Worm (Caenorhabditis elegans): ENCODE results near the gene cdc-50.B.
"Not testable (repeated sequence)": the region's sequence is repeated elsewhere in the genome, so short reads cannot be mapped to it uniquely, and the experiment has no call there.

Gene cdc-50.B

ce11 chrIV:8784855-8785327 lies 20.2 kb downstream of the cdc-50.B start, which contains the start of gene C33D9.13:
C33D9.13 (minus strand) TSS chrIV:8785277.
- no peak for TF ChIP-seq ztf-23 (GFP tag; IDR thresholded peaks at IDR 0.05)

- no peak for TF ChIP-seq cog-1 (tag; optimal IDR thresholded peaks at IDR 0.05)
- TF ChIP-seq flt-1 (GFP tag; IDR thresholded peaks at IDR 0.05): no peak
- TF ChIP-seq tab-1 (GFP tag; IDR thresholded peaks at IDR 0.05): no peak
- TF ChIP-seq ref-1 (GFP tag; conservative IDR thresholded peaks at IDR 0.05): no peak
- TF ChIP-seq ztf-23 (GFP tag; IDR thresholded peaks at IDR 0.05): no peak
- no peak for TF ChIP-seq med-1 (GFP tag; optimal IDR thresholded peaks at IDR 0.05; ENCODE audit: insufficient read depth)
- TF ChIP-seq T22C8.4 (GFP tag; IDR thresholded peaks at IDR 0.05): no peak
- TF ChIP-seq klf-2 (GFP tag; conservative IDR thresholded peaks at IDR 0.05): no peak
- no peak for TF ChIP-seq ztf-29 (GFP tag; IDR thresholded peaks at IDR 0.05)
Observed at ce11 chrIV:8786654-8787053, 22.0 kb downstream of the cdc-50.B start, which contains the start of gene C33D9.8. C33D9.8 (minus strand) TSS chrIV:8786752.

- TF ChIP-seq T22C8.4 (GFP tag; IDR thresholded peaks at IDR 0.05); klf-2 (GFP tag; conservative IDR thresholded peaks at IDR 0.05); ztf-23 (GFP tag; IDR thresholded peaks at IDR 0.05): not testable (repeated sequence)
Observed at ce11 chrIV:8788048-8788447, 23.4 kb downstream of the cdc-50.B start, which contains the start of gene C33D9.10. C33D9.10 (minus strand) TSS chrIV:8788148.

ce11 chrIV:8790144-8790543 lies 25.5 kb downstream of the cdc-50.B start, which contains the start of gene sru-35:
sru-35 (minus strand) TSS chrIV:8790244.
- TF ChIP-seq ztf-29 (GFP tag; IDR thresholded peaks at IDR 0.05) (no peak), ztf-23 (GFP tag; IDR thresholded peaks at IDR 0.05) (no peak), T22C8.4 (GFP tag; IDR thresholded peaks at IDR 0.05) (no peak), cog-1 (tag; optimal IDR thresholded peaks at IDR 0.05) (no peak), klf-2 (GFP tag; conservative IDR thresholded peaks at IDR 0.05) (no peak), ref-1 (GFP tag; conservative IDR thresholded peaks at IDR 0.05) (no peak), tab-1 (GFP tag; IDR thresholded peaks at IDR 0.05) (no peak), med-1 (GFP tag; optimal IDR thresholded peaks at IDR 0.05; ENCODE audit: insufficient read depth) (no peak)

ce11 chrIV:8792808-8793207 lies 28.1 kb downstream of the cdc-50.B start, which contains the start of gene C33D9.3:
C33D9.3 (minus strand) TSS chrIV:8792908.
- TF ChIP-seq ztf-29 (GFP tag; IDR thresholded peaks at IDR 0.05) (no peak), tab-1 (GFP tag; IDR thresholded peaks at IDR 0.05) (no peak), med-1 (GFP tag; optimal IDR thresholded peaks at IDR 0.05; ENCODE audit: insufficient read depth) (no peak), ref-1 (GFP tag; conservative IDR thresholded peaks at IDR 0.05) (no peak), ztf-23 (GFP tag; IDR thresholded peaks at IDR 0.05) (no peak), cog-1 (tag; optimal IDR thresholded peaks at IDR 0.05) (no peak), klf-2 (GFP tag; conservative IDR thresholded peaks at IDR 0.05) (no peak), flt-1 (GFP tag; IDR thresholded peaks at IDR 0.05) (no peak)

ce11 chrIV:8793223-8793622 lies 28.6 kb downstream of the cdc-50.B start:
- no peak for TF ChIP-seq klf-2 (GFP tag; conservative IDR thresholded peaks at IDR 0.05)
- TF ChIP-seq med-1 (GFP tag; optimal IDR thresholded peaks at IDR 0.05; ENCODE audit: insufficient read depth): no peak
- no peak for TF ChIP-seq ztf-29 (GFP tag; IDR thresholded peaks at IDR 0.05)
- TF ChIP-seq flt-1 (GFP tag; IDR thresholded peaks at IDR 0.05): no peak
- no peak for TF ChIP-seq T22C8.4 (GFP tag; IDR thresholded peaks at IDR 0.05)
- no peak for TF ChIP-seq ztf-23 (GFP tag; IDR thresholded peaks at IDR 0.05)
- no peak for TF ChIP-seq ref-1 (GFP tag; conservative IDR thresholded peaks at IDR 0.05)
- TF ChIP-seq tab-1 (GFP tag; IDR thresholded peaks at IDR 0.05): no peak
- TF ChIP-seq cog-1 (tag; optimal IDR thresholded peaks at IDR 0.05): no peak

ce11 chrIV:8794895-8795665 lies 30.4 kb downstream of the cdc-50.B start:
- no peak for TF ChIP-seq klf-2 (GFP tag; conservative IDR thresholded peaks at IDR 0.05)
- no peak for TF ChIP-seq ztf-23 (GFP tag; IDR thresholded peaks at IDR 0.05)

ce11 chrIV:8796246-8796645 lies 31.6 kb downstream of the cdc-50.B start:
- TF ChIP-seq T22C8.4 (GFP tag; IDR thresholded peaks at IDR 0.05): no peak
- TF ChIP-seq cog-1 (tag; optimal IDR thresholded peaks at IDR 0.05): no peak
- TF ChIP-seq ref-1 (GFP tag; conservative IDR thresholded peaks at IDR 0.05): no peak
- TF ChIP-seq klf-2 (GFP tag; conservative IDR thresholded peaks at IDR 0.05): no peak
- TF ChIP-seq med-1 (GFP tag; optimal IDR thresholded peaks at IDR 0.05; ENCODE audit: insufficient read depth): no peak
- no peak for TF ChIP-seq flt-1 (GFP tag; IDR thresholded peaks at IDR 0.05)
- no peak for TF ChIP-seq ztf-23 (GFP tag; IDR thresholded peaks at IDR 0.05)
- no peak for TF ChIP-seq tab-1 (GFP tag; IDR thresholded peaks at IDR 0.05)
- no peak for TF ChIP-seq ztf-29 (GFP tag; IDR thresholded peaks at IDR 0.05)

- TF ChIP-seq tab-1 (GFP tag; IDR thresholded peaks at IDR 0.05): no peak
- no peak for TF ChIP-seq med-1 (GFP tag; optimal IDR thresholded peaks at IDR 0.05; ENCODE audit: insufficient read depth)
Observed at ce11 chrIV:8798255-8798654, 33.6 kb downstream of the cdc-50.B start, which contains the start of gene clec-182. clec-182 (minus strand) TSS chrIV:8798355.

ce11 chrIV:8807327-8807726 lies 42.7 kb downstream of the cdc-50.B start:
- no peak for TF ChIP-seq ztf-29 (GFP tag; IDR thresholded peaks at IDR 0.05)
- TF ChIP-seq tab-1 (GFP tag; IDR thresholded peaks at IDR 0.05): no peak

ce11 chrIV:8813614-8814013 lies 48.9 kb downstream of the cdc-50.B start, which contains the start of gene exc-5:
exc-5 (minus strand) TSS chrIV:8813670.
- TF ChIP-seq cog-1 (tag; optimal IDR thresholded peaks at IDR 0.05): no peak
- no peak for TF ChIP-seq tab-1 (GFP tag; IDR thresholded peaks at IDR 0.05)
- TF ChIP-seq ref-1 (GFP tag; conservative IDR thresholded peaks at IDR 0.05): no peak
